Worm (Caenorhabditis elegans): ENCODE measurements around the gene ZK673.6.

ce11 chrII:10439976-10440375, 24.2 kb downstream of the ZK673.6 start, which contains the start of gene E04D5.4:
- TF ChIP-seq pha-4 (tag; optimal IDR thresholded peaks at IDR 0.05) = no peak
- no peak for TF ChIP-seq pag-3 (tag; optimal IDR thresholded peaks at IDR 0.05; ENCODE audit: borderline replicate concordance)
- no peak for TF ChIP-seq gmeb-2 (tag; optimal IDR thresholded peaks at IDR 0.05)
- TF ChIP-seq dmd-4 (tag; optimal IDR thresholded peaks at IDR 0.05; ENCODE audit: borderline replicate concordance) = no peak

All from whole organism, late embryonic.